Fruit fly (Drosophila melanogaster) S2 (cell line): ENCODE measurements around the gene HtrA2.

Experiments used
- CG8478 ChIP-seq: fragments of >200 bp; optimal IDR thresholded peaks from 2 replicates; lab custom pipeline; 2018
- CTCF ChIP-seq, 2 experiments: fragments of >200 bp; optimal IDR thresholded peaks; 2 replicates each; lab custom pipeline; 2018

dm6 chr3R:14526657-14527056 lies 15.1 kb upstream of the HtrA2 start:
- TF ChIP-seq CTCF (optimal IDR thresholded peaks at IDR 0.05; lab: Kevin White, UChicago), result no peak
- no peak for TF ChIP-seq CG8478 (lab: Kevin White, UChicago)
